Worm (Caenorhabditis elegans): Measurements from ENCODE around the gene C34D4.2.

DNA sequence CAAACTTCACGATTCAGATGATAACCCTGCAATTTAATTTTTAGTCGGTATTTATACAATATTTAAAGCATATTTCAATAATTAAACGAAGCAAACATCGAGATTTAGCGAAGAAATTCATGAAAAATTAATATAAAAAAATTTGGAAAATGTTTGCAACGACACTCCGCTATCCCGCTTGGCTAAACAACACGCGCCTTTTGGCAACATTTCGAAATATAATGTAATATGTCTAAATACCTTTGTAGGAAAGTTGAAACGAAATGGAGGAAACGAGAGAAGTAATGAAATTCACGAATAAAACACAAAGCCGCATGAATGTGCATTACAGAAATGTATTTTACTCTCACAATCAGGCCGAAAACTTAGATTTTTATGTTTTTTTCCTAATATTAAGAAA, 11.3 kb downstream of the C34D4.2 start, which contains the start of gene rpc-1:
- TF ChIP-seq nhr-11 (tag; optimal IDR thresholded peaks at IDR 0.05) (no peak), unc-55 (GFP tag; optimal IDR thresholded peaks at IDR 0.05) (no peak), hlh-30 (tag; optimal IDR thresholded peaks at IDR 0.05; ENCODE audit: insufficient read depth) (no peak), npax-4 (tag; optimal IDR thresholded peaks at IDR 0.05) (no peak), ztf-16 (tag; optimal IDR thresholded peaks at IDR 0.05) (no peak), ama-1 (optimal IDR thresholded peaks at IDR 0.05) (no peak), pqm-1 (tag; optimal IDR thresholded peaks at IDR 0.05) (no peak), fkh-10 (GFP tag; optimal IDR thresholded peaks at IDR 0.05) (no peak), nfya-1 (tag; optimal IDR thresholded peaks at IDR 0.05) (no peak), tbx-2 (tag; optimal IDR thresholded peaks at IDR 0.05) (no peak), ref-2 (tag; optimal IDR thresholded peaks at IDR 0.05) (no peak), mec-3 (tag; optimal IDR thresholded peaks at IDR 0.05; ENCODE audit: borderline replicate concordance) (no peak)

Measured in whole organism, late embryonic.